Fruit fly (Drosophila melanogaster) Kc167 (cell line): ENCODE data around the gene Ddc.

Source experiments
- Myc ChIP-seq: fragments of >200 bp; optimal IDR thresholded peaks from 2 replicates; lab custom pipeline; 2017; ENCODE audit warnings: missing external identifiers
- h ChIP-seq: fragments of >200 bp; optimal IDR thresholded peaks from 3 replicates; lab custom pipeline; 2018; ENCODE audit warnings: missing external identifiers
- insv ChIP-seq: fragments of >200 bp; optimal IDR thresholded peaks from 3 replicates; lab custom pipeline; 2018; ENCODE audit warnings: missing external identifiers

dm6 chr2L:19106235-19106634 lies 13.9 kb downstream of the Ddc start:
- no peak for TF ChIP-seq h (lab: Kevin White, UChicago)
- no peak for TF ChIP-seq insv (lab: Kevin White, UChicago)
- TF ChIP-seq Myc: no peak
